Worm (Caenorhabditis elegans) whole organism, early embryonic: ENCODE results near the gene sri-77.

Experiments
- B0310.2 ChIP-seq: sonication (generic microtip); optimal IDR thresholded peaks from 2 replicates; lab custom pipeline; 2016; ENCODE audit warnings: mild to moderate bottlenecking, missing genetic modification characterization, missing compliant biosample characterization
- ama-1 ChIP-seq: fragments of 150-350 bp; optimal IDR thresholded peaks from 2 replicates; lab custom pipeline; 2014
- ceh-13 ChIP-seq: fragments of 200-800 bp; sonication (Bioruptor generic); optimal IDR thresholded peaks from 2 replicates; lab custom pipeline; 2018; ENCODE audit warnings: mild to moderate bottlenecking, missing genetic modification characterization, missing compliant biosample characterization
- ceh-36 ChIP-seq: sonication (generic microtip); optimal IDR thresholded peaks from 2 replicates; lab custom pipeline; 2016; ENCODE audit warnings: missing genetic modification characterization, inconsistent platforms, missing compliant biosample characterization
- ets-7 ChIP-seq: sonication (generic microtip); optimal IDR thresholded peaks from 2 replicates; lab custom pipeline; 2016; ENCODE audit warnings: missing genotype, missing genetic modification characterization, missing compliant biosample characterization
- flt-1 ChIP-seq: fragments of 200-800 bp; sonication (Bioruptor generic); IDR thresholded peaks from 2 replicates; pipeline ENCODE4 v1.3.6; 2022; ENCODE audit warnings: missing genetic modification characterization, missing compliant biosample characterization
- hmbx-1 ChIP-seq: sonication (generic microtip); optimal IDR thresholded peaks from 2 replicates; lab custom pipeline; 2016; ENCODE audit warnings: mild to moderate bottlenecking, missing genetic modification characterization, missing compliant biosample characterization
- hnd-1 ChIP-seq: sonication (generic microtip); optimal IDR thresholded peaks from 2 replicates; lab custom pipeline; 2016; ENCODE audit warnings: missing genetic modification characterization, missing compliant biosample characterization
- pes-1 ChIP-seq: fragments of 200-800 bp; sonication (Bioruptor generic); IDR thresholded peaks from 2 replicates; pipeline ENCODE4 v1.3.6; 2022; ENCODE audit warnings: missing genetic modification reagents, missing genetic modification characterization, missing compliant biosample characterization
- sea-1 ChIP-seq: fragments of 200-800 bp; sonication (Bioruptor generic); conservative IDR thresholded peaks from 2 replicates; pipeline ENCODE4 v1.3.6; 2022; ENCODE audit warnings: missing genetic modification characterization, missing compliant biosample characterization
- tra-4 ChIP-seq: sonication (generic microtip); optimal IDR thresholded peaks from 2 replicates; lab custom pipeline; 2017; ENCODE audit warnings: missing genetic modification characterization, missing compliant biosample characterization

ce11 chrII:2600931-2601330 lies 4.3 kb downstream of the sri-77 start:
- TF ChIP-seq ama-1 (no peak), hmbx-1 (tag; lab: Kevin White, UChicago) (no peak), flt-1 (GFP tag; lab: Robert Waterston, UW) (no peak), ceh-36 (tag; lab: Kevin White, UChicago) (no peak), B0310.2 (no peak), ets-7 (tag; lab: Kevin White, UChicago) (no peak), hnd-1 (tag; lab: Kevin White, UChicago) (no peak), tra-4 (no peak), sea-1 (GFP tag; lab: Robert Waterston, UW) (no peak), ceh-13 (GFP tag; lab: Kevin White, UChicago) (no peak), pes-1 (GFP tag; lab: Robert Waterston, UW) (no peak)
